Fruit fly (Drosophila melanogaster) whole organism, embryonic: ENCODE results near the gene CG15539.

Experiments used
- Adf1 ChIP-seq: fragments of 200-800 bp; sonication (Bioruptor generic); IDR thresholded peaks from 2 replicates; pipeline ENCODE4 v1.3.6; 2022; ENCODE audit warnings: missing biosample characterization, missing genetic modification characterization
- BtbVII ChIP-seq: fragments of 200-800 bp; sonication (Bioruptor generic); optimal IDR thresholded peaks from 3 replicates; lab custom pipeline; 2017; ENCODE audit warnings: missing biosample characterization, mild to moderate bottlenecking, missing genetic modification characterization
- CG10543 ChIP-seq: fragments of 200-800 bp; sonication (Bioruptor generic); optimal IDR thresholded peaks from 3 replicates; lab custom pipeline; 2017; ENCODE audit warnings: missing biosample characterization, mild to moderate bottlenecking, missing genetic modification characterization, moderate library complexity
- CG11504 ChIP-seq: fragments of 200-800 bp; sonication (Bioruptor generic); optimal IDR thresholded peaks from 3 replicates; lab custom pipeline; 2019; ENCODE audit warnings: missing biosample characterization, mild to moderate bottlenecking, missing genetic modification characterization, moderate library complexity
- CG15269 ChIP-seq: fragments of 200-800 bp; sonication (Bioruptor generic); optimal IDR thresholded peaks from 2 replicates; lab custom pipeline; 2018; ENCODE audit warnings: missing biosample characterization, mild to moderate bottlenecking, missing genetic modification characterization, moderate library complexity
- CG16863 ChIP-seq: fragments of 200-800 bp; sonication (Bioruptor generic); optimal IDR thresholded peaks from 3 replicates; lab custom pipeline; 2016; ENCODE audit warnings: missing biosample characterization, missing genetic modification characterization
- CG18262 ChIP-seq: fragments of 200-800 bp; optimal IDR thresholded peaks from 3 replicates; lab custom pipeline; 2019; ENCODE audit warnings: missing biosample characterization, mild to moderate bottlenecking, missing genetic modification characterization, moderate library complexity
- CG2875 ChIP-seq: fragments of 200-800 bp; sonication (Bioruptor generic); optimal IDR thresholded peaks from 2 replicates; lab custom pipeline; 2017; ENCODE audit warnings: missing biosample characterization, mild to moderate bottlenecking, missing genetic modification characterization, missing genetic modification reagents
- CG31441 ChIP-seq: fragments of 200-800 bp; sonication (Bioruptor generic); IDR thresholded peaks from 2 replicates; pipeline ENCODE4 v1.3.6; 2022; ENCODE audit warnings: missing biosample characterization, missing genetic modification characterization
- CG3726 ChIP-seq: fragments of 200-800 bp; sonication (Bioruptor generic); IDR thresholded peaks from 3 replicates; pipeline ENCODE4, ENCODE4 v1.3.6; 2022; ENCODE audit warnings: missing biosample characterization, missing genetic modification characterization
- CG6765 ChIP-seq: fragments of 200-800 bp; sonication (Bioruptor generic); optimal IDR thresholded peaks from 3 replicates; lab custom pipeline; 2017; ENCODE audit warnings: missing biosample characterization, mild to moderate bottlenecking, missing genetic modification characterization
- CG9437 ChIP-seq: fragments of 200-800 bp; sonication (Bioruptor generic); optimal IDR thresholded peaks from 2 replicates; lab custom pipeline; 2018; ENCODE audit warnings: missing biosample characterization, mild to moderate bottlenecking, missing genetic modification characterization
- CG9609 ChIP-seq: fragments of 200-800 bp; sonication (Bioruptor generic); optimal IDR thresholded peaks from 3 replicates; lab custom pipeline; 2016; ENCODE audit warnings: missing biosample characterization, missing genetic modification characterization
- Dll ChIP-seq: fragments of 200-800 bp; sonication (Bioruptor generic); IDR thresholded peaks from 4 replicates; pipeline ENCODE4 v1.3.6; 2022; ENCODE audit warnings: missing biosample characterization, missing genetic modification characterization; ENCODE audit not compliant: partially characterized antibody
- Ets65A ChIP-seq: fragments of 200-800 bp; sonication (Bioruptor generic); peaks from one replicate; lab custom pipeline; 2016; ENCODE audit warnings: missing biosample characterization, missing genetic modification characterization
- Hr78 ChIP-seq, 2 experiments: fragments of 200-800 bp in 1 of 2; fragments of >200 bp in 1 of 2; sonication (Bioruptor generic) in 1 of 2; optimal IDR thresholded peaks; 2 replicates each; lab custom pipeline; 2017 to 2019; ENCODE audit warnings: missing biosample characterization in 2 of 2, missing genetic modification characterization in 2 of 2, mild to moderate bottlenecking in 1 of 2, moderate library complexity in 1 of 2
- Mes4 ChIP-seq: fragments of 200-800 bp; sonication (Bioruptor generic); optimal IDR thresholded peaks from 2 replicates; lab custom pipeline; 2016; ENCODE audit warnings: missing biosample characterization, missing genetic modification characterization
- Opbp ChIP-seq: fragments of 200-800 bp; sonication (Bioruptor generic); IDR thresholded peaks from 3 replicates; pipeline ENCODE4 v1.3.6; 2022; ENCODE audit warnings: missing biosample characterization, missing genetic modification characterization; ENCODE audit not compliant: partially characterized antibody
- Sry-β ChIP-seq: fragments of 200-800 bp; sonication (Bioruptor generic); optimal IDR thresholded peaks from 2 replicates; lab custom pipeline; 2018; ENCODE audit warnings: missing biosample characterization, mild to moderate bottlenecking, missing genetic modification characterization, moderate library complexity
- Taf1 ChIP-seq: fragments of 200-800 bp; sonication (Bioruptor generic); IDR thresholded peaks from 2 replicates; pipeline ENCODE4 v1.3.6; 2022; ENCODE audit warnings: missing biosample characterization, missing genetic modification characterization
- Xrp1 ChIP-seq: fragments of 200-800 bp; sonication (Bioruptor generic); IDR thresholded peaks from 2 replicates; pipeline ENCODE4 v1.3.6; 2022; ENCODE audit warnings: missing biosample characterization, missing genetic modification characterization
- dan ChIP-seq: fragments of 200-800 bp; sonication (Bioruptor generic); IDR thresholded peaks from 2 replicates; pipeline ENCODE4 v1.3.6; 2022; ENCODE audit warnings: missing biosample characterization, missing genetic modification characterization
- disco-r ChIP-seq: fragments of 200-800 bp; sonication (Bioruptor generic); optimal IDR thresholded peaks from 2 replicates; lab custom pipeline; 2016; ENCODE audit warnings: missing biosample characterization, missing genetic modification characterization
- gem ChIP-seq: fragments of 200-800 bp; sonication (Bioruptor generic); optimal IDR thresholded peaks from 2 replicates; lab custom pipeline; 2019; ENCODE audit warnings: missing biosample characterization, mild to moderate bottlenecking, missing genetic modification characterization, moderate library complexity
- lab ChIP-seq: fragments of 200-800 bp; sonication (Bioruptor generic); optimal IDR thresholded peaks from 3 replicates; lab custom pipeline; 2017; ENCODE audit warnings: missing biosample characterization, missing genetic modification characterization, mild to moderate bottlenecking, moderate library complexity, missing genetic modification reagents
- lov ChIP-seq, 2 experiments: fragments of 200-800 bp in 1 of 2; fragments of >200 bp in 1 of 2; sonication (Bioruptor generic) in 1 of 2; IDR thresholded peaks in 1 of 2; optimal IDR thresholded peaks in 1 of 2; 2 replicates in 1 of 2; 3 replicates in 1 of 2; pipeline versions ENCODE4 v1.3.6 to Lab custom; 2017 to 2022; ENCODE audit warnings: missing biosample characterization in 1 of 2, missing genetic modification characterization in 1 of 2
- nerfin-1 ChIP-seq: fragments of 200-800 bp; sonication (Bioruptor generic); optimal IDR thresholded peaks from 3 replicates; lab custom pipeline; 2019; ENCODE audit warnings: missing biosample characterization, mild to moderate bottlenecking, missing genetic modification characterization, moderate library complexity
- pzg ChIP-seq: fragments of 200-800 bp; sonication (Bioruptor generic); optimal IDR thresholded peaks from 3 replicates; lab custom pipeline; 2018; ENCODE audit warnings: missing biosample characterization, mild to moderate bottlenecking, missing genetic modification characterization, moderate library complexity
- row ChIP-seq: fragments of 200-800 bp; sonication (Bioruptor generic); IDR thresholded peaks from 3 replicates; pipeline ENCODE4 v1.3.6; 2022; ENCODE audit warnings: missing biosample characterization, missing genetic modification characterization
- sd ChIP-seq: fragments of 200-800 bp; sonication (Bioruptor generic); optimal IDR thresholded peaks from 3 replicates; lab custom pipeline; 2018; ENCODE audit warnings: missing biosample characterization, mild to moderate bottlenecking, missing genetic modification characterization, moderate library complexity
- sens ChIP-seq: fragments of 200-800 bp; sonication (Bioruptor generic); peaks from one replicate; lab custom pipeline; 2016; ENCODE audit warnings: missing biosample characterization, missing genetic modification characterization
- sob ChIP-seq: fragments of 200-800 bp; sonication (Bioruptor generic); IDR thresholded peaks from 2 replicates; pipeline ENCODE4 v1.3.6; 2022; ENCODE audit warnings: missing biosample characterization, missing genetic modification characterization
- wor ChIP-seq: fragments of 200-800 bp; sonication (Bioruptor generic); IDR thresholded peaks from 2 replicates; pipeline ENCODE4 v1.3.6; 2022; ENCODE audit warnings: missing biosample characterization, missing genetic modification characterization
- zfh2 ChIP-seq: fragments of 200-800 bp; sonication (Bioruptor generic); optimal IDR thresholded peaks from 2 replicates; lab custom pipeline; 2016; ENCODE audit warnings: missing biosample characterization, missing genetic modification characterization

Gene CG15539

dm6 chr3R:30501174-30501573 lies 4.6 kb upstream of the CG15539 start (continued):
- TF ChIP-seq Xrp1 (GFP tag; lab: Robert Waterston, UW) = peak; percentile 74
- TF ChIP-seq CG16863 = peak; percentile 16
- no peak for TF ChIP-seq lov (optimal IDR thresholded peaks at IDR 0.05; lab: Kevin White, UChicago)
- TF ChIP-seq lov (GFP tag; IDR thresholded peaks at IDR 0.05; lab: Robert Waterston, UW) = peak; percentile 57; the same call in 1 of the 3 replicates
- peak; percentile 21 for TF ChIP-seq zfh2 (GFP tag; lab: Kevin White, UChicago)
- TF ChIP-seq sob (GFP tag; lab: Robert Waterston, UW) = peak; percentile 65; the same call in 1 of the 2 replicates
- no peak for TF ChIP-seq wor (GFP tag; lab: Robert Waterston, UW)
- no peak for TF ChIP-seq Dll (GFP tag; lab: Robert Waterston, UW)
- peak; percentile 15 for TF ChIP-seq CG9609 (GFP tag; lab: Kevin White, UChicago)
- TF ChIP-seq, all 482 proteins: peak for 98

dm6 chr3R:30503406-30503805 lies 2.4 kb upstream of the CG15539 start, which contains the start of gene CG31371:
Gene CG31371, minus strand, starts transcription at chr3R:30503506.
- TF ChIP-seq CG3726 (GFP tag; lab: Robert Waterston, UW) (no peak), CG9437 (GFP tag; lab: Kevin White, UChicago) (no peak), sens (GFP tag; lab: Kevin White, UChicago) (peak; percentile 48), nerfin-1 (tag; lab: Kevin White, UChicago) (no peak), Ets65A (no peak), BtbVII (GFP tag; lab: Kevin White, UChicago) (no peak)

DNA sequence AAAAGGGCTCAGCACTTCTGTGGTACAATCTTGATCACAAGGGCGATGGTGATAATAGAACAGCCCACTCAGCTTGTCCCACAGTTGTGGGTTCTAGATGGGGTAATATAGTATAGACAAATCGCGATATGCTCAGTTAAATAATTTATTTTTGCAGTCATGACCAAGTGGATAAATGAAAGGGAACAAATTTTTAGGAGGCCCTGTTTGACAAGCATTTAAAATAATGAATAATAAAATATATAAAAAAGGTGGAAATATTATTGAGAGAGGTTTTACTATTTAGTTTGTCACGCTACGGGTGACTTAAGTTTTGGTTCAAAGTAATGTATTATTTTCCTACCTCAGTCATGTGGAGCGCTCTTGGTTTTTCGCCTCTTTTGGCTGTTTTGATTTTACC lies 1.9 kb downstream of the CG15539 start, which contains the start of gene CG34041:
CG34041 (plus strand) TSS at position 301 of the 400 bp plus-strand sequence.
- TF ChIP-seq CG10543 (GFP tag; lab: Kevin White, UChicago) (no peak), pzg (no peak), Opbp (no peak)

dm6 chr3R:30512114-30512513 lies 6.3 kb downstream of the CG15539 start, which contains the start of gene PH4alphaNE2:
Gene PH4alphaNE2, minus strand, starts transcription at chr3R:30512214.
- no peak for TF ChIP-seq dan (GFP tag; lab: Robert Waterston, UW)
- no peak for TF ChIP-seq lab (GFP tag; lab: Kevin White, UChicago)
- TF ChIP-seq CG3726 (GFP tag; lab: Robert Waterston, UW) = no peak
- no peak for TF ChIP-seq row (GFP tag; lab: Robert Waterston, UW)
- TF ChIP-seq Taf1 (GFP tag; lab: Robert Waterston, UW) = no peak
- TF ChIP-seq gem (tag; lab: Kevin White, UChicago) = no peak
- TF ChIP-seq CG2875 (GFP tag; lab: Kevin White, UChicago) = no peak
- no peak for TF ChIP-seq CG6765 (GFP tag; lab: Kevin White, UChicago)
- no peak for TF ChIP-seq sd
- no peak for TF ChIP-seq CG15269
- TF ChIP-seq CG18262 (tag; lab: Kevin White, UChicago) = no peak
- no peak for TF ChIP-seq Sry-β (GFP tag; lab: Kevin White, UChicago)
- TF ChIP-seq CG31441 = no peak
- TF ChIP-seq CG11504 (tag; lab: Kevin White, UChicago) = no peak
- TF ChIP-seq Adf1 = no peak

- TF ChIP-seq disco-r (GFP tag; lab: Kevin White, UChicago) = no peak
- no peak for TF ChIP-seq Mes4 (GFP tag; lab: Kevin White, UChicago)
- no peak for TF ChIP-seq zfh2 (GFP tag; lab: Kevin White, UChicago)
- peak in 1 of 2 experiments; percentile 44 for TF ChIP-seq Hr78 (GFP tag; optimal IDR thresholded peaks at IDR 0.05; lab: Kevin White, UChicago)
These were observed 8.6 kb downstream of the CG15539 start, which contains the start of the genes CG31524 and CG9698 for dm6 chr3R:30514255-30514827. Gene CG31524, minus strand, starts transcription at chr3R:30514355. Gene CG9698, plus strand, starts transcription at chr3R:30514777.
